Worm (Caenorhabditis elegans) whole organism, midembryonic: ENCODE measurements around the gene F46F3.3.

ENCODE experiments used
- T22C8.4 ChIP-seq: fragments of 200-800 bp; sonication (Bioruptor generic); IDR thresholded peaks from 2 replicates; pipeline ENCODE4 v1.3.6; 2022; ENCODE audit warnings: missing genetic modification characterization, missing compliant biosample characterization
- cog-1 ChIP-seq: sonication (generic microtip); optimal IDR thresholded peaks from 2 replicates; lab custom pipeline; 2016; ENCODE audit warnings: missing genetic modification characterization, missing compliant biosample characterization
- flt-1 ChIP-seq: fragments of 200-800 bp; sonication (Bioruptor generic); IDR thresholded peaks from 2 replicates; pipeline ENCODE4 v1.3.6; 2022; ENCODE audit warnings: missing genetic modification characterization, missing compliant biosample characterization
- klf-2 ChIP-seq: fragments of 200-800 bp; sonication (Bioruptor generic); conservative IDR thresholded peaks from 2 replicates; pipeline ENCODE4 v1.3.6; 2022; ENCODE audit warnings: missing genetic modification reagents, missing genetic modification characterization, missing compliant biosample characterization
- med-1 ChIP-seq: sonication (generic microtip); optimal IDR thresholded peaks from 2 replicates; lab custom pipeline; 2017; ENCODE audit warnings: missing genetic modification characterization, mild to moderate bottlenecking, missing compliant biosample characterization, antibody characterized with exemption, missing genetic modification reagents; ENCODE audit not compliant: insufficient read depth
- ref-1 ChIP-seq: fragments of 200-800 bp; sonication (Bioruptor generic); conservative IDR thresholded peaks from 2 replicates; pipeline ENCODE4 v1.3.6; 2022; ENCODE audit warnings: missing genetic modification reagents, missing genetic modification characterization, missing compliant biosample characterization
- tab-1 ChIP-seq: fragments of 200-800 bp; sonication (Bioruptor generic); IDR thresholded peaks from 2 replicates; pipeline ENCODE4 v1.3.6; 2022; ENCODE audit warnings: missing genetic modification characterization, missing compliant biosample characterization
- ztf-23 ChIP-seq: fragments of 200-800 bp; sonication (Bioruptor generic); IDR thresholded peaks from 2 replicates; pipeline ENCODE4 v1.3.6; 2022; ENCODE audit warnings: missing genetic modification reagents, missing genetic modification characterization, missing compliant biosample characterization
- ztf-29 ChIP-seq: fragments of 200-800 bp; sonication (Bioruptor generic); IDR thresholded peaks from 2 replicates; pipeline ENCODE4 v1.3.6; 2022; ENCODE audit warnings: missing genetic modification reagents, missing genetic modification characterization, missing compliant biosample characterization

The F46F3.3 gene

ce11 chrV:11715797-11716196 lies 48.5 kb downstream of the F46F3.3 start, which contains the start of gene tre-3:
tre-3 (minus strand) TSS chrV:11715903.
- no peak for TF ChIP-seq med-1 (GFP tag; lab: Kevin White, UChicago)
- TF ChIP-seq ztf-23, result no peak
- no peak for TF ChIP-seq ref-1
- no peak for TF ChIP-seq tab-1 (GFP tag; lab: Robert Waterston, UW)
- TF ChIP-seq cog-1 (tag; lab: Kevin White, UChicago), result no peak
- TF ChIP-seq flt-1 (GFP tag; lab: Robert Waterston, UW), result no peak
- TF ChIP-seq ztf-29, result no peak
- TF ChIP-seq T22C8.4 (GFP tag; lab: Robert Waterston, UW), result no peak

ce11 chrV:11716930-11717329 lies 49.7 kb downstream of the F46F3.3 start:
- TF ChIP-seq med-1 (GFP tag; lab: Kevin White, UChicago), result no peak
- no peak for TF ChIP-seq T22C8.4 (GFP tag; lab: Robert Waterston, UW)
- no peak for TF ChIP-seq ztf-23
- no peak for TF ChIP-seq tab-1 (GFP tag; lab: Robert Waterston, UW)
- TF ChIP-seq cog-1 (tag; lab: Kevin White, UChicago), result no peak
- no peak for TF ChIP-seq ztf-29
- TF ChIP-seq ref-1, result no peak
- no peak for TF ChIP-seq klf-2
- TF ChIP-seq flt-1 (GFP tag; lab: Robert Waterston, UW), result no peak
